Worm (Caenorhabditis elegans) whole organism, L1 larva: ENCODE results near the gene mltn-9.

Experiments used
- alr-1 ChIP-seq: fragments of 200-800 bp; sonication (Bioruptor generic); optimal IDR thresholded peaks from 2 replicates; lab custom pipeline; 2018; ENCODE audit warnings: borderline replicate concordance, mild to moderate bottlenecking, missing genetic modification characterization, missing compliant biosample characterization
- ces-1 ChIP-seq: fragments of 150-350 bp; optimal IDR thresholded peaks from 2 replicates; lab custom pipeline; 2014; ENCODE audit warnings: missing biosample characterization, missing genetic modification reagents, missing genetic modification characterization
- dpl-1 ChIP-seq, 3 experiments: fragments of 150-350 bp in 2 of 3; sonication (generic microtip) in 1 of 3; optimal IDR thresholded peaks; 2 replicates each; lab custom pipeline; 2014 to 2017; ENCODE audit warnings: missing biosample characterization in 3 of 3, missing genetic modification characterization in 3 of 3, missing genetic modification reagents in 3 of 3
- lin-35 ChIP-seq, 2 experiments: fragments of 150-350 bp; optimal IDR thresholded peaks; 2 replicates each; lab custom pipeline; 2014; ENCODE audit warnings: missing biosample characterization in 2 of 2, missing genetic modification characterization in 2 of 2, missing genetic modification reagents in 2 of 2
- mab-9 ChIP-seq: fragments of 200-800 bp; sonication (Bioruptor generic); IDR thresholded peaks from 2 replicates; pipeline ENCODE4 v1.3.6; 2022; ENCODE audit warnings: missing genetic modification reagents, missing genetic modification characterization, missing compliant biosample characterization
- nhr-77 ChIP-seq: fragments of 150-350 bp; optimal IDR thresholded peaks from 2 replicates; lab custom pipeline; 2014; ENCODE audit warnings: missing biosample characterization, missing genetic modification characterization
- snpc-4 ChIP-seq: fragments of 150-350 bp; optimal IDR thresholded peaks from 2 replicates; lab custom pipeline; 2014; ENCODE audit warnings: missing biosample characterization, missing genetic modification characterization
- ztf-11 ChIP-seq, 2 experiments: sonication (generic microtip); optimal IDR thresholded peaks; 2 replicates each; lab custom pipeline; 2016 to 2017; ENCODE audit warnings: missing genetic modification characterization in 2 of 2, missing biosample characterization in 1 of 2, missing compliant biosample characterization in 1 of 2

DNA sequence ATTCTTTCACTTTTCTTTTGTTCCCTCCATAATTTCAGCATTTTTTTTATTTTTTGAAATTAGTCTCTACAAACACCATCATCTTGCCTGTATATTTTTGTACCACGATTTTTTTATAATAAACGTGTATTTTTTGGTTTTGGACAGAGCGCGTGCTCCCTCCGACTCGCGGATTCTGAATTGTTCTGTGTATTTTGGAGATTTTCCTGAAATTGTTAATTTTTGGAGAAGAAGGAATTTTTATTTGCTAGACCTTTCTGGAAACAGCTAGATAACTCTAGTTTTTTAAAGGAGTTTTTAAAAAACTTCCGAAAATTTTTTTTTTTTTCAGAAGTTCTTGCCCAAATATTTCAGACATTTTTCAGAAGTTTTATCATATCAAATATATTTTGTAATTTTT, 39.4 kb upstream of the mltn-9 start, which contains the start of gene C01G12.13:
- no peak for TF ChIP-seq lin-35 (GFP tag; optimal IDR thresholded peaks at IDR 0.05; lab: Kevin White, UChicago)
- no peak for TF ChIP-seq ces-1 (GFP tag; lab: Kevin White, UChicago)
- TF ChIP-seq dpl-1 (GFP tag; optimal IDR thresholded peaks at IDR 0.05; lab: Kevin White, UChicago) = no peak
- TF ChIP-seq alr-1 (tag; lab: Kevin White, UChicago) = no peak
- no peak for TF ChIP-seq mab-9
- no peak for TF ChIP-seq nhr-77
- no peak for TF ChIP-seq snpc-4 (tag; lab: Kevin White, UChicago)
- TF ChIP-seq ztf-11 (tag; optimal IDR thresholded peaks at IDR 0.05; lab: Kevin White, UChicago) = no peak
